Worm (Caenorhabditis elegans): Measurements from ENCODE around the gene nhr-236.

nhr-236 gene

ce11 chrIV:2329540-2329939 is at the start of gene nhr-236:
Gene nhr-236, minus strand, starts transcription at chrIV:2329640.
- TF ChIP-seq aha-1 (tag): peak; percentile 27
- no peak for TF ChIP-seq tra-1 (GFP tag; IDR thresholded peaks at IDR 0.05)

ce11 chrIV:2348862-2349321 is 19.5 kb upstream of the nhr-236 start, which contains the start of the genes ppgn-1 and tftc-1:
Gene ppgn-1, minus strand, starts transcription at chrIV:2348912.
Gene tftc-1, plus strand, starts transcription at chrIV:2349271.
- TF ChIP-seq lin-38 (GFP tag; IDR thresholded peaks at IDR 0.05) (peak; percentile 72), daf-16 (GFP tag; optimal IDR thresholded peaks at IDR 0.05) (peak in 1 of 2 experiments; percentile 5), daf-16 (tag; optimal IDR thresholded peaks at IDR 0.05) (no peak), nhr-102 (tag; optimal IDR thresholded peaks at IDR 0.05) (peak; percentile 33), F26F4.8 (GFP tag; conservative IDR thresholded peaks at IDR 0.05) (no peak), snpc-1.2 (GFP tag; IDR thresholded peaks at IDR 0.05) (no peak), zip-2 (tag; optimal IDR thresholded peaks at IDR 0.05) (no peak), dmd-8 (GFP tag; IDR thresholded peaks at IDR 0.05) (no peak), T20F7.1 (GFP tag; optimal IDR thresholded peaks at IDR 0.05) (no peak), lin-13 (GFP tag; optimal IDR thresholded peaks at IDR 0.05) (no peak), lin-1 (GFP tag; IDR thresholded peaks at IDR 0.05) (no peak), nhr-28 (tag; optimal IDR thresholded peaks at IDR 0.05) (no peak), dve-1 (tag; optimal IDR thresholded peaks at IDR 0.05; ENCODE audit: insufficient read depth) (peak; percentile 51), egl-27 (tag; optimal IDR thresholded peaks at IDR 0.05) (no peak), fkh-10 (GFP tag; optimal IDR thresholded peaks at IDR 0.05) (peak; percentile 20), nhr-10 (tag; optimal IDR thresholded peaks at IDR 0.05) (no peak), nhr-111 (GFP tag; optimal IDR thresholded peaks at IDR 0.05) (no peak), duxl-1 (tag; optimal IDR thresholded peaks at IDR 0.05; ENCODE audit: poor library complexity) (peak; percentile 43), tra-1 (GFP tag; IDR thresholded peaks at IDR 0.05) (no peak), dpl-1 (GFP tag; optimal IDR thresholded peaks at IDR 0.05) (peak; percentile 68), arid-1 (GFP tag; conservative IDR thresholded peaks at IDR 0.05) (no peak), mdl-1 (tag; optimal IDR thresholded peaks at IDR 0.05) (no peak), lsy-2 (tag; optimal IDR thresholded peaks at IDR 0.05) (peak in 1 of 2 experiments; percentile 86), cey-2 (tag; optimal IDR thresholded peaks at IDR 0.05; ENCODE audit: borderline replicate concordance, insufficient read depth) (no peak), mep-1 (tag; optimal IDR thresholded peaks at IDR 0.05) (peak; percentile 62), F49E8.2 (tag; optimal IDR thresholded peaks at IDR 0.05; ENCODE audit: borderline replicate concordance) (no peak), spr-1 (tag; optimal IDR thresholded peaks at IDR 0.05) (peak; percentile 5), ztf-7 (tag; optimal IDR thresholded peaks at IDR 0.05) (no peak), nhr-11 (tag; optimal IDR thresholded peaks at IDR 0.05) (no peak), nhr-77 (tag; optimal IDR thresholded peaks at IDR 0.05) (no peak), lim-7 (GFP tag; IDR thresholded peaks at IDR 0.05) (no peak), daf-8 (GFP tag; IDR thresholded peaks at IDR 0.05) (no peak)

- TF ChIP-seq hlh-11 (tag; optimal IDR thresholded peaks at IDR 0.05) (no peak), ZK337.2 (GFP tag; IDR thresholded peaks at IDR 0.05) (0 out of 2 replicates have a peak, but pooled peaks have one; percentile 21), hlh-30 (tag; optimal IDR thresholded peaks at IDR 0.05; ENCODE audit: insufficient read depth) (no peak), fos-1 (tag; optimal IDR thresholded peaks at IDR 0.05) (no peak), ceh-32 (tag; optimal IDR thresholded peaks at IDR 0.05; ENCODE audit: poor library complexity) (no peak), lsy-2 (tag; optimal IDR thresholded peaks at IDR 0.05) (peak in 1 of 2 experiments; percentile 37), zip-2 (tag; optimal IDR thresholded peaks at IDR 0.05) (no peak), ztf-11 (tag; optimal IDR thresholded peaks at IDR 0.05) (no peak), lin-38 (GFP tag; IDR thresholded peaks at IDR 0.05) (no peak), lin-29 (GFP tag; IDR thresholded peaks at IDR 0.05) (no peak), lir-3 (tag; optimal IDR thresholded peaks at IDR 0.05) (no peak)
Observed at ce11 chrIV:2334012-2334411, 4.6 kb upstream of the nhr-236 start.

Data from whole organism, L4 larva.